Worm (Caenorhabditis elegans) whole organism, late embryonic: ENCODE results near the gene C56A3.8.

Experiments used
- F13H6.1 ChIP-seq: sonication (generic microtip); optimal IDR thresholded peaks from 2 replicates; lab custom pipeline; 2016; ENCODE audit warnings: missing genetic modification characterization, missing compliant biosample characterization
- elt-2 ChIP-seq: sonication (generic microtip); optimal IDR thresholded peaks from 2 replicates; lab custom pipeline; 2016; ENCODE audit warnings: missing genetic modification reagents, missing genetic modification characterization, missing compliant biosample characterization
- nhr-11 ChIP-seq: fragments of 150-350 bp; optimal IDR thresholded peaks from 2 replicates; lab custom pipeline; 2014; ENCODE audit warnings: missing biosample characterization, missing genetic modification characterization
- pat-9 ChIP-seq: fragments of 200-800 bp; sonication (Bioruptor generic); optimal IDR thresholded peaks from 2 replicates; lab custom pipeline; 2018; ENCODE audit warnings: mild to moderate bottlenecking, missing genetic modification characterization, moderate library complexity, missing compliant biosample characterization
- pha-4 ChIP-seq: fragments of 150-350 bp; optimal IDR thresholded peaks from 2 replicates; lab custom pipeline; 2018; ENCODE audit warnings: missing biosample characterization, missing genetic modification reagents, missing genetic modification characterization

- TF ChIP-seq pat-9 (tag; lab: Kevin White, UChicago) (no peak), nhr-11 (no peak), elt-2 (no peak), F13H6.1 (tag; lab: Kevin White, UChicago) (no peak), pha-4 (tag; lab: Kevin White, UChicago) (no peak)
Measured at ce11 chrV:13515115-13515514, 45.0 kb upstream of the C56A3.8 start, which contains the start of gene semi-1.
